Fruit fly (Drosophila melanogaster): ENCODE measurements around the gene robl37BC.

dm6 chr2L:19036105-19036714 lies 25.5 kb downstream of the robl37BC start:
- TF ChIP-seq CG8478 (optimal IDR thresholded peaks at IDR 0.05) (no peak), CTCF (optimal IDR thresholded peaks at IDR 0.05) (no peak)
